Worm (Caenorhabditis elegans) whole organism, L4/young adult: ENCODE data around the gene acp-4.

Experiments used
- W03F9.2 ChIP-seq: fragments of 150-350 bp; optimal IDR thresholded peaks from 2 replicates; lab custom pipeline; 2014; ENCODE audit warnings: missing biosample characterization, missing genetic modification characterization
- dao-5 ChIP-seq: sonication (generic microtip); optimal IDR thresholded peaks from 2 replicates; lab custom pipeline; 2016; ENCODE audit warnings: missing genotype, missing genetic modification characterization, moderate library complexity, missing compliant biosample characterization
- him-1 ChIP-seq: sonication (generic microtip); optimal IDR thresholded peaks from 2 replicates; lab custom pipeline; 2016; ENCODE audit warnings: missing genotype, missing genetic modification reagents, missing genetic modification characterization, missing compliant biosample characterization

DNA sequence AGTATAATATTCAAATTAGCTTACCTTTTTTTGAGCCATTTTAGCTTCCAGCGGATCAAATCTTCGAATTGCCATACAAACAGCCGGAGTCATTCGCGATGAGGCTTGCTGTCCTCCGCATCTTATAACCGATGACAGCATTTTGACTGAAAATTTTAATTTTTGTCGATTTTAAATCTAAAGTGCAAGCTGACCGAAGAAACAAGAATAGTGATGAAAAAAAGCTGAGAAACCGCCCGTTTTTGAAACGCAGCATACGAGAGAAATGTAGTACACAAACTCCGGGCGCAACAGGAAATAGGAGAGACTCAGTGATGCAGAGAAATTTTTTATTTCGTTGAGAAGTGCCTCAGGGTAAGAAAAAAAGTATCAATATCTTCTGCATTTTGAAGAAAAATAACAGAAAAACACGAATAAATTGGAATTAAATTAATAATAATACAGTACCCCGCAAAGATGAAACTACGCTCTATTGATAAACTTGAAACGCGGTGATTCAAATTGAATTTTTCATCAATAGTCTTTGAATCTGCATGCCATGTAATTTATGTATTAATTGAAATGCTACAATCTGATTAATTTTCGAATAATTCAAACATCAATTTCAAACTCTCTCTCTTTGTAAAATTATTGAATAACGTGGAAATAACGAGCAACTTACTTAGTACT lies 48.4 kb upstream of the acp-4 start:
- TF ChIP-seq dao-5, result no peak
- TF ChIP-seq W03F9.2 (tag; lab: Kevin White, UChicago), result no peak
- no peak for TF ChIP-seq him-1 (tag; lab: Kevin White, UChicago)
